Worm (Caenorhabditis elegans) whole organism, early embryonic: ENCODE measurements around the gene R11D1.4.

Experiments
- B0310.2 ChIP-seq: sonication (generic microtip); optimal IDR thresholded peaks from 2 replicates; lab custom pipeline; 2016; ENCODE audit warnings: mild to moderate bottlenecking, missing genetic modification characterization, missing compliant biosample characterization
- F13C5.2 ChIP-seq: sonication (generic microtip); optimal IDR thresholded peaks from 2 replicates; lab custom pipeline; 2017; ENCODE audit warnings: mild to moderate bottlenecking, missing genetic modification characterization, inconsistent platforms, missing compliant biosample characterization
- aly-1 ChIP-seq: sonication (generic microtip); optimal IDR thresholded peaks from 2 replicates; lab custom pipeline; 2016; ENCODE audit warnings: missing genetic modification characterization, missing compliant biosample characterization
- ama-1 ChIP-seq: fragments of 150-350 bp; optimal IDR thresholded peaks from 2 replicates; lab custom pipeline; 2014
- ceh-13 ChIP-seq: fragments of 200-800 bp; sonication (Bioruptor generic); optimal IDR thresholded peaks from 2 replicates; lab custom pipeline; 2018; ENCODE audit warnings: mild to moderate bottlenecking, missing genetic modification characterization, missing compliant biosample characterization
- ceh-36 ChIP-seq: sonication (generic microtip); optimal IDR thresholded peaks from 2 replicates; lab custom pipeline; 2016; ENCODE audit warnings: missing genetic modification characterization, inconsistent platforms, missing compliant biosample characterization
- ets-7 ChIP-seq: sonication (generic microtip); optimal IDR thresholded peaks from 2 replicates; lab custom pipeline; 2016; ENCODE audit warnings: missing genotype, missing genetic modification characterization, missing compliant biosample characterization
- flt-1 ChIP-seq: fragments of 200-800 bp; sonication (Bioruptor generic); IDR thresholded peaks from 2 replicates; pipeline ENCODE4 v1.3.6; 2022; ENCODE audit warnings: missing genetic modification characterization, missing compliant biosample characterization
- hmbx-1 ChIP-seq: sonication (generic microtip); optimal IDR thresholded peaks from 2 replicates; lab custom pipeline; 2016; ENCODE audit warnings: mild to moderate bottlenecking, missing genetic modification characterization, missing compliant biosample characterization
- hmg-4 ChIP-seq: fragments of 200-800 bp; sonication (Bioruptor generic); optimal IDR thresholded peaks from 2 replicates; lab custom pipeline; 2018; ENCODE audit warnings: mild to moderate bottlenecking, missing genetic modification characterization, missing compliant biosample characterization
- hnd-1 ChIP-seq: sonication (generic microtip); optimal IDR thresholded peaks from 2 replicates; lab custom pipeline; 2016; ENCODE audit warnings: missing genetic modification characterization, missing compliant biosample characterization
- pes-1 ChIP-seq: fragments of 200-800 bp; sonication (Bioruptor generic); IDR thresholded peaks from 2 replicates; pipeline ENCODE4 v1.3.6; 2022; ENCODE audit warnings: missing genetic modification reagents, missing genetic modification characterization, missing compliant biosample characterization
- scrt-1 ChIP-seq: fragments of 200-800 bp; sonication (Bioruptor generic); IDR thresholded peaks from 2 replicates; pipeline ENCODE4 v1.3.6; 2022; ENCODE audit warnings: missing genetic modification characterization, missing compliant biosample characterization
- sea-1 ChIP-seq: fragments of 200-800 bp; sonication (Bioruptor generic); conservative IDR thresholded peaks from 2 replicates; pipeline ENCODE4 v1.3.6; 2022; ENCODE audit warnings: missing genetic modification characterization, missing compliant biosample characterization
- tbx-11 ChIP-seq: fragments of 200-800 bp; sonication (Bioruptor generic); IDR thresholded peaks from 2 replicates; pipeline ENCODE4 v1.3.6; 2022; ENCODE audit warnings: missing genetic modification characterization, missing compliant biosample characterization
- tbx-37 ChIP-seq: fragments of 200-800 bp; sonication (Bioruptor generic); conservative IDR thresholded peaks from 2 replicates; pipeline ENCODE4 v1.3.6; 2022; ENCODE audit warnings: missing genetic modification reagents, missing genetic modification characterization, missing compliant biosample characterization
- tra-4 ChIP-seq: sonication (generic microtip); optimal IDR thresholded peaks from 2 replicates; lab custom pipeline; 2017; ENCODE audit warnings: missing genetic modification characterization, missing compliant biosample characterization

R11D1.4 gene

DNA sequence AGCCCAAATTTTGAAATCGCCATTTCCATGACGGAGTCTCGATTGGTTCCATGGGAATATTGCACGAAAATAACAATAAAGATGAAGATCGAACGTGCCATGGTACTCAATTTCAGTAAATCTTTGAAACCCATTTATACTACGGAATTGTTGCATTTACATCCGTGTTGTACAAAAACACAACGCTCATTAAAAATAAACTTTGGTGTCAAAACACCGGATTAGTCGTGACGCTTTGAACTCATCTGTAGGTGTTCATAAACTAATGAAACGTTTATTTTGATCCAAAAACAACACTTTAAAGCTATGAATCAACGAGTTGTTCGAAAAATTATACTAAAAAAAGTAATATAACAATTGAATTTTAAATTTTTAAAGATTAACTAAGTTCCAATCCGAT lies at the start of gene R11D1.4:
TSS of gene R11D1.4 (minus strand) at position 101 of the 400 bp plus-strand sequence.
- TF ChIP-seq B0310.2 (no peak), aly-1 (no peak), hmbx-1 (tag; lab: Kevin White, UChicago) (no peak), pes-1 (GFP tag; lab: Robert Waterston, UW) (no peak), flt-1 (GFP tag; lab: Robert Waterston, UW) (no peak), sea-1 (GFP tag; lab: Robert Waterston, UW) (no peak), tbx-11 (no peak), F13C5.2 (no peak), ceh-36 (tag; lab: Kevin White, UChicago) (no peak), scrt-1 (GFP tag; lab: Robert Waterston, UW) (no peak), ets-7 (no peak), ceh-13 (no peak), hnd-1 (tag; lab: Kevin White, UChicago) (no peak), tbx-37 (GFP tag; lab: Robert Waterston, UW) (no peak), tra-4 (tag; lab: Kevin White, UChicago) (no peak)

DNA sequence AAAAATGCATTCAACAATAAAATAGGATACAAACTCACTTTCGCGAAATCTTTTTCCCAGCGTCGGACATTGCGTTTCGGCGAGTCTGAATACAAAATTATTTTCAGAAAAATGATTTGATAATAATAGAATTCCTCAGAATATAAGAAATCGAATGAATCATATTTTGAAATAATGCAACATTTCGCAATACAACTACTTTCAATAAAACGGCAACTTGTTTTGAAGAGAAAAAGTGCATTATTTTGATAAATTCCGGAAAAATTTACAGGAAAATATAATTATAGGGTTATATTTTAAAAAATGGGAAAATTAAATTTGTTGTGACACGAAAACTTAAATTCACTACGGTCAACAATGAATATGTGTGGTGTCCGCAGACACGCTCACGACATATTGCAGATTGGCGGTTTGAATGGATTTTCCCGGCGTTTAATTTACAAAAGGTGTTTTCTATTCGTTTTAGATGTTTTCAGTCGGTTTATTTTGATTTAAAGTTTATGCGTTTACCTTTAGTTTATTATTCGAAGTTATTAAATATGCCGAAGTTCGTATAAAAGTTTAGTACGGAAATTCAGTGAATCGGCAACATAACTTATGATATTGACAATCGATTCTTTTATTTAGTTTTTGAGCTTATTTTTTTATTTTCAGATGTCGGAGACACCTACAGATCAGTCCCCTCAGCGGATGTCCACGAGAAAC lies 49.4 kb upstream of the R11D1.4 start, which contains the start of the genes abcf-1 and scc-3:
TSS of gene abcf-1 (minus strand) at position 85 of the 705 bp plus-strand sequence.
TSS of gene scc-3 (plus strand) at position 655 of the 705 bp plus-strand sequence.
- peak; percentile 20 for TF ChIP-seq F13C5.2
- TF ChIP-seq ceh-13, result no peak

DNA sequence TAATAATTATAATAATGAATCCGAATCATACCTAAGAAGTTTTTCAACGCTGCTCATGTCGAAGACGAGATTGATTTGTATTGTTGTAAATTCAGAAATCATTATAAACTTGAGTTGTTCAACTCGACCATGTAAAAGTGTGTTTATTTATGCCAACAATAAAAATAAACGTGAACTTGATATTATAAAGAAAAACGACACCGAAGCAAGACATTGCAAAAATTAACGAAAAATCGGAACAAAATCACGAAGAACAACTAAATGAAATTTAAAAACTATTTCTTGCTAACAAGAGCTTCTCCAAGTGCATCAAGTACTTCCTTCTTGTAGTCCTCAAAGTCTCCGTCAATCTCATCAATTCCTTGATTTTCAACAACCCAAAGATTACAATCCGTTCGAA lies 46.9 kb upstream of the R11D1.4 start, which contains the start of gene F18E2.15:
TSS of gene F18E2.15 (minus strand) at position 101 of the 400 bp plus-strand sequence.
- TF ChIP-seq ets-7, result no peak

DNA sequence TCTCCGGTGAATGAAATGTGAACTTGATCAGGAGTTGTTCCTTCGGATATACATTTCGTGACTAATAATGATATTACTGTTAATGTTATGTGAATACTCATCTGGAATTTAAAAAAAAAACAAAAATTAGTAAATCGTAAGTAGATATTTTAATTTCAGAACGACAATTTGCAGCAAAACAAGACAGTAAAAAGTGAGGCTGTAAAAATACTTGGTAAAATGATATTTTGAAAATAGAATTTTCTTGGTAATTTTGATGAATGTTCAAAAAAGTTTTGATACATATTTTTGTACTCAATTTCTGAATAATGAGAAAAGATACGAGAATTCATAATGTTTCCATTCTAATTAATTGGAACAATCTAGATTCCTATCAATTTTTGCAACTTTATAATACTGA lies 45.6 kb upstream of the R11D1.4 start, which contains the start of gene papl-1:
TSS of gene papl-1 (minus strand) at position 101 of the 400 bp plus-strand sequence.
- no peak for TF ChIP-seq ceh-36 (tag; lab: Kevin White, UChicago)
- no peak for TF ChIP-seq hnd-1 (tag; lab: Kevin White, UChicago)
- TF ChIP-seq tbx-11, result no peak
- TF ChIP-seq scrt-1 (GFP tag; lab: Robert Waterston, UW), result no peak
- no peak for TF ChIP-seq aly-1
- no peak for TF ChIP-seq B0310.2
- no peak for TF ChIP-seq ceh-13
- TF ChIP-seq hmbx-1 (tag; lab: Kevin White, UChicago), result no peak

DNA sequence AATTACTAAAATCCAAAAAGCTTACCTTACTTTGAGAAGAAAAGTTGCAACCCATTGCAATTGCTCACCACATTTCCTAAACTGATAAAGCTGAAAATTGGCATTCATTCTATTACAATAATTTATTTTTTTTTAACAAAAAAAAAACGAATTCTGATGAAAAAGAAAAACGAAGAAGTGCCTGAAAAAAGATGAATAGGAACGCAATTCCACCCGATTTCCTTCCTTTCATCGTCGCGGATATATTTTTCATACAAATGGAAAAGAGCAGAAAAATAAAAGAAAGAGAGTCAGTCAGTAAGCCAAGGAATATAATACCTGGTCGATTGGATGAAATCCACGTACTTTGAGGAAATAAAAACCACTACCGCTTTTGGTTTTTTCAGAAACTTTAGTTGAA lies 40.8 kb upstream of the R11D1.4 start, which contains the start of gene gpa-13:
TSS of gene gpa-13 (minus strand) at position 101 of the 400 bp plus-strand sequence.
- no peak for TF ChIP-seq B0310.2
- TF ChIP-seq hmg-4 (GFP tag; lab: Kevin White, UChicago), result no peak
- TF ChIP-seq aly-1, result no peak
- TF ChIP-seq ceh-36 (tag; lab: Kevin White, UChicago), result no peak
- no peak for TF ChIP-seq hnd-1 (tag; lab: Kevin White, UChicago)
- no peak for TF ChIP-seq tra-4 (tag; lab: Kevin White, UChicago)
- no peak for TF ChIP-seq ceh-13

DNA sequence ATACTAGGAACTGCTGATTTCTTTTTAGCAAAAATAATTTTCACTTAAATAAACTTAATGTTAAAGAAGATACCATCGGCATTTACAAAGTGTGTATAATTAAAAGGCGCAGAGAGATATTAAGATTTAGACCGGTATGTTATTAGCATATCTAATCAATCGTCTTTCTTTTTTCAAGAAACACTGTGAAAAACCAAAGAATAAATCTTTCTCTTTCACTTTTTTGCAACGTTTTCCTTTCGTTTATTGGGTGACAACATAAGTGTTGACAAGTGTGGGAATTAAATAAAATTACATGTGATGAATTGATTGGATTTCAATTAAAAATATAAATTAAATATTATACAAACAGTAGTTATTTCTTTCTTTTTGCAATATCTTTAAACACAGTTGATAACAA lies 38.4 kb upstream of the R11D1.4 start, which contains the start of gene C15C8.8:
TSS of gene C15C8.8 (minus strand) at position 101 of the 400 bp plus-strand sequence.
- TF ChIP-seq tra-4 (tag; lab: Kevin White, UChicago), result no peak
- TF ChIP-seq tbx-11, result no peak
- TF ChIP-seq B0310.2, result no peak
- no peak for TF ChIP-seq ets-7
- no peak for TF ChIP-seq F13C5.2
- TF ChIP-seq ceh-13, result no peak

DNA sequence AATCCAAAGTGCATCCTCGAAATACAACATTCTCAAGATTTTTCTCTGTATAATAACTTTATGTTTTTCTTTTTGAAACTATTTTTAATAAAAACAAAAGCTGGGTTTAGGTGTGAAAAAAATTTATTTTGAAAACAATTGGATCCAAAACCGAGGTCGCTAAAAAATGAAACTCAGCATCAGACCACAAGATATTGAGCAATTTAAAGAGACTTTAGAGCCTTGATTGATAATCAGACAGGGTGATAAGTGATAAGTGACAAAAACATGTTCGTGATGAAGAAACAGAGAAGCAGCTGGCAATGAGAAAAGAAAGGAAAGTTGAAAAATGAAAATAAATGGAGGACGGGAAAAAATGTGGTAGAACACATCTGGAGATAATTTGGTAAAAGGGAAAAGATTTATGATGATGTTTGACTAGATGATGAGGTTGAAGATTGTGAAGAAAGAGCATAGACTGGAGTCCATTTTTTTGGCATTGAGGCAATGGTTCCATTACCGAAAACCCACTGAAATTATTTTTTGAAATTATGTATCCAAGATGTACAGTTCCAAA lies 37.6 kb upstream of the R11D1.4 start, which contains the start of gene C15C8.6:
TSS of gene C15C8.6 (minus strand) at position 51 of the 556 bp plus-strand sequence.
- TF ChIP-seq ceh-36 (tag; lab: Kevin White, UChicago) (no peak), ceh-13 (no peak), sea-1 (GFP tag; lab: Robert Waterston, UW) (no peak), aly-1 (no peak), F13C5.2 (no peak), flt-1 (GFP tag; lab: Robert Waterston, UW) (no peak), scrt-1 (GFP tag; lab: Robert Waterston, UW) (no peak), ama-1 (lab: Kevin White, UChicago) (no peak), B0310.2 (no peak), ets-7 (no peak), tra-4 (tag; lab: Kevin White, UChicago) (no peak), tbx-37 (GFP tag; lab: Robert Waterston, UW) (no peak), hmbx-1 (tag; lab: Kevin White, UChicago) (no peak), hmg-4 (GFP tag; lab: Kevin White, UChicago) (no peak), pes-1 (GFP tag; lab: Robert Waterston, UW) (no peak), tbx-11 (no peak), hnd-1 (tag; lab: Kevin White, UChicago) (no peak)

DNA sequence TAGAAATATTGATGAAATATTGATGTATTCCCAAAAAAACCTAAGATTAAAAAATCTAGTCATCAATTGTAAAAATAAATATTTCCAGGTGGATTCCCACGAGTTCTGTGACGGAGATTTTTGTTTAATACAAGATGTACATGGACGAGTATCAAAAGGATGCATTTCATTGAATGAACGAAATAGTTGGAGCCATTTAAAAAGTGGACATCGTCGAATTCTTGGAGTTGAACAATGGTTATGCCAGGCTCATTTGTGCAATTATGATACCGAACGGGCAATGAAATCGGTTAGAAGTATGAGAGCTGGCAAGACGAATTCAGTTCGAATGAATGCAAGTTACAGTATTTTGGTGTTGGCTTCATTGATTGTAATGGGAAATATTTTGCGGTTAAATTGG lies 35.5 kb upstream of the R11D1.4 start:
- TF ChIP-seq ama-1 (lab: Kevin White, UChicago) (no peak), tra-4 (tag; lab: Kevin White, UChicago) (no peak), F13C5.2 (no peak), aly-1 (no peak)
